Fruit fly (Drosophila melanogaster) whole organism, embryonic: ENCODE results near the gene Tsp2A.
A peak's percentile ranks its signal among the peaks of the same experiment; 100 is the strongest.

Source experiments
- Adf1 ChIP-seq: fragments of 200-800 bp; sonication (Bioruptor generic); IDR thresholded peaks from 2 replicates; pipeline ENCODE4 v1.3.6; 2022; ENCODE audit warnings: missing biosample characterization, missing genetic modification characterization
- BEAF-32 ChIP-seq: fragments of 200-800 bp; sonication (Bioruptor generic); optimal IDR thresholded peaks from 3 replicates; lab custom pipeline; 2017; ENCODE audit warnings: missing biosample characterization, missing genetic modification characterization, mild to moderate bottlenecking, moderate library complexity, missing genetic modification reagents
- CG1024 ChIP-seq: fragments of 200-800 bp; sonication (Bioruptor generic); IDR thresholded peaks from 2 replicates; pipeline ENCODE4 v1.3.6; 2022; ENCODE audit warnings: missing biosample characterization, missing genetic modification characterization
- CG12659 ChIP-seq: fragments of 200-800 bp; sonication (Bioruptor generic); optimal IDR thresholded peaks from 3 replicates; lab custom pipeline; 2017; ENCODE audit warnings: mild to moderate bottlenecking, missing biosample characterization, missing genetic modification reagents, missing genetic modification characterization
- CG14860 ChIP-seq: fragments of 200-800 bp; sonication (Bioruptor generic); IDR thresholded peaks from 3 replicates; pipeline ENCODE4 v1.3.6; 2022; ENCODE audit warnings: missing biosample characterization, missing genetic modification characterization; ENCODE audit not compliant: partially characterized antibody
- CG15479 ChIP-seq: fragments of 200-800 bp; sonication (Bioruptor generic); optimal IDR thresholded peaks from 3 replicates; lab custom pipeline; 2019; ENCODE audit warnings: missing biosample characterization, mild to moderate bottlenecking, missing genetic modification characterization, moderate library complexity
- CG15514 ChIP-seq: fragments of 200-800 bp; sonication (Bioruptor generic); optimal IDR thresholded peaks from 3 replicates; lab custom pipeline; 2017; ENCODE audit warnings: missing biosample characterization, missing genetic modification characterization, mild to moderate bottlenecking, moderate library complexity, missing genetic modification reagents
- CG1603 ChIP-seq: fragments of 200-800 bp; sonication (Bioruptor generic); optimal IDR thresholded peaks from 2 replicates; lab custom pipeline; 2019; ENCODE audit warnings: missing biosample characterization, mild to moderate bottlenecking, missing genetic modification characterization, moderate library complexity
- CG16813 ChIP-seq: fragments of 200-800 bp; sonication (Bioruptor generic); IDR thresholded peaks from 3 replicates; pipeline ENCODE4 v1.3.6; 2022; ENCODE audit warnings: missing biosample characterization, missing genetic modification characterization; ENCODE audit not compliant: partially characterized antibody
- CG1832 ChIP-seq: fragments of 200-800 bp; sonication (Bioruptor generic); optimal IDR thresholded peaks from 2 replicates; lab custom pipeline; 2017; ENCODE audit warnings: missing biosample characterization, mild to moderate bottlenecking, missing genetic modification characterization, inconsistent platforms
- CG2116 ChIP-seq: fragments of 200-800 bp; sonication (Bioruptor generic); optimal IDR thresholded peaks from 3 replicates; lab custom pipeline; 2018; ENCODE audit warnings: missing biosample characterization, mild to moderate bottlenecking, missing genetic modification characterization
- CG8089 ChIP-seq: fragments of 200-800 bp; sonication (Bioruptor generic); optimal IDR thresholded peaks from 3 replicates; lab custom pipeline; 2016; ENCODE audit warnings: missing biosample characterization, missing genetic modification characterization
- CG9437 ChIP-seq: fragments of 200-800 bp; sonication (Bioruptor generic); optimal IDR thresholded peaks from 2 replicates; lab custom pipeline; 2018; ENCODE audit warnings: missing biosample characterization, mild to moderate bottlenecking, missing genetic modification characterization
- Dref ChIP-seq: fragments of 200-800 bp; sonication (Bioruptor generic); IDR thresholded peaks from 2 replicates; pipeline ENCODE4 v1.3.6; 2022; ENCODE audit warnings: missing biosample characterization, missing genetic modification characterization
- E2f1 ChIP-seq: fragments of 200-800 bp; sonication (Bioruptor generic); IDR thresholded peaks from 2 replicates; pipeline ENCODE4 v1.3.6; 2022; ENCODE audit warnings: missing biosample characterization, missing genetic modification characterization
- HLH4C ChIP-seq: fragments of 200-800 bp; sonication (Bioruptor generic); IDR thresholded peaks from 3 replicates; pipeline ENCODE4 v1.3.6; 2022; ENCODE audit warnings: missing biosample characterization, missing genetic modification characterization; ENCODE audit not compliant: partially characterized antibody
- HLH54F ChIP-seq: fragments of 200-800 bp; sonication (Bioruptor generic); optimal IDR thresholded peaks from 3 replicates; lab custom pipeline; 2016; ENCODE audit warnings: missing biosample characterization, missing genetic modification characterization
- Hmx ChIP-seq: fragments of 200-800 bp; sonication (Bioruptor generic); optimal IDR thresholded peaks from 2 replicates; lab custom pipeline; 2016; ENCODE audit warnings: missing biosample characterization, missing genetic modification characterization
- MESR4 ChIP-seq: fragments of 200-800 bp; sonication (Bioruptor generic); optimal IDR thresholded peaks from 2 replicates; lab custom pipeline; 2018; ENCODE audit warnings: missing biosample characterization, mild to moderate bottlenecking, missing genetic modification characterization, moderate library complexity
- Mad ChIP-seq: fragments of 200-800 bp; sonication (Bioruptor generic); optimal IDR thresholded peaks from 2 replicates; lab custom pipeline; 2016; ENCODE audit warnings: missing biosample characterization, missing genetic modification characterization
- Meics ChIP-seq: fragments of 200-800 bp; sonication (Bioruptor generic); optimal IDR thresholded peaks from 2 replicates; lab custom pipeline; 2017; ENCODE audit warnings: missing biosample characterization, mild to moderate bottlenecking, missing genetic modification characterization
- Nf-YA ChIP-seq: fragments of 200-800 bp; sonication (Bioruptor generic); IDR thresholded peaks from 2 replicates; pipeline ENCODE4 v1.3.6; 2022; ENCODE audit warnings: missing biosample characterization, missing genetic modification characterization
- Pdp1 ChIP-seq, 2 experiments: fragments of 200-800 bp; sonication (Bioruptor generic); optimal IDR thresholded peaks; 3 replicates each; lab custom pipeline; 2016; ENCODE audit warnings: missing biosample characterization in 2 of 2, missing genetic modification characterization in 2 of 2, mild to moderate bottlenecking in 1 of 2, moderate library complexity in 1 of 2
- Scr ChIP-seq: fragments of 200-800 bp; sonication (Bioruptor generic); IDR thresholded peaks from 2 replicates; pipeline ENCODE4 v1.3.6; 2022; ENCODE audit warnings: missing biosample characterization, missing genetic modification characterization; ENCODE audit not compliant: partially characterized antibody
- Trl ChIP-seq, 3 experiments: fragments of >200 bp in 2 of 3; fragments of 200-800 bp in 1 of 3; sonication (Bioruptor generic) in 1 of 3; optimal IDR thresholded peaks; 2 replicates in 1 of 3; 3 replicates in 2 of 3; lab custom pipeline; 2016 to 2017; ENCODE audit warnings: missing biosample characterization in 1 of 3, missing genetic modification characterization in 1 of 3
- YL-1 ChIP-seq: fragments of 200-800 bp; sonication (Bioruptor generic); optimal IDR thresholded peaks from 3 replicates; lab custom pipeline; 2017; ENCODE audit warnings: missing biosample characterization, mild to moderate bottlenecking, missing genetic modification characterization
- abd-A ChIP-seq: fragments of 200-800 bp; sonication (Bioruptor generic); optimal IDR thresholded peaks from 3 replicates; lab custom pipeline; 2019; ENCODE audit warnings: missing biosample characterization, mild to moderate bottlenecking, missing genetic modification characterization, moderate library complexity
- amos ChIP-seq: fragments of 200-800 bp; sonication (Bioruptor generic); IDR thresholded peaks from 2 replicates; pipeline ENCODE4 v1.3.6; 2022; ENCODE audit warnings: missing biosample characterization, missing genetic modification characterization; ENCODE audit not compliant: partially characterized antibody
- bcd ChIP-seq: fragments of 200-800 bp; sonication (Bioruptor generic); optimal IDR thresholded peaks from 2 replicates; lab custom pipeline; 2017; ENCODE audit warnings: missing biosample characterization, mild to moderate bottlenecking, missing genetic modification characterization
- bsh ChIP-seq, 2 experiments: fragments of 200-800 bp; sonication (Bioruptor generic); optimal IDR thresholded peaks; 2 replicates each; lab custom pipeline; 2017 to 2018; ENCODE audit warnings: mild to moderate bottlenecking in 2 of 2, missing biosample characterization in 2 of 2, missing genetic modification characterization in 2 of 2, moderate library complexity in 1 of 2
- chinmo ChIP-seq: fragments of 200-800 bp; sonication (Bioruptor generic); IDR thresholded peaks from 4 replicates; pipeline ENCODE4 v1.3.6; 2022; ENCODE audit warnings: missing biosample characterization, missing genetic modification characterization; ENCODE audit not compliant: partially characterized antibody
- crol ChIP-seq: fragments of 200-800 bp; sonication (Bioruptor generic); IDR thresholded peaks from 2 replicates; pipeline ENCODE4 v1.3.6; 2022; ENCODE audit warnings: missing biosample characterization, missing genetic modification characterization
- gfzf ChIP-seq: fragments of 200-800 bp; sonication (Bioruptor generic); optimal IDR thresholded peaks from 2 replicates; lab custom pipeline; 2016; ENCODE audit warnings: missing biosample characterization, mild to moderate bottlenecking, missing genetic modification characterization, moderate library complexity
- grn ChIP-seq: fragments of 200-800 bp; sonication (Bioruptor generic); optimal IDR thresholded peaks from 3 replicates; lab custom pipeline; 2017; ENCODE audit warnings: missing biosample characterization, missing genetic modification characterization
- insv ChIP-seq, 2 experiments: fragments of 200-800 bp; sonication (Bioruptor generic); optimal IDR thresholded peaks; 3 replicates each; lab custom pipeline; 2016 to 2018; ENCODE audit warnings: missing biosample characterization in 2 of 2, missing genetic modification characterization in 2 of 2
- jing ChIP-seq: fragments of 200-800 bp; sonication (Bioruptor generic); optimal IDR thresholded peaks from 2 replicates; lab custom pipeline; 2018; ENCODE audit warnings: missing biosample characterization, mild to moderate bottlenecking, missing genetic modification characterization
- lab ChIP-seq: fragments of 200-800 bp; sonication (Bioruptor generic); optimal IDR thresholded peaks from 3 replicates; lab custom pipeline; 2017; ENCODE audit warnings: missing biosample characterization, missing genetic modification characterization, mild to moderate bottlenecking, moderate library complexity, missing genetic modification reagents
- lilli ChIP-seq: fragments of 200-800 bp; sonication (Bioruptor generic); optimal IDR thresholded peaks from 3 replicates; lab custom pipeline; 2016; ENCODE audit warnings: missing biosample characterization, missing genetic modification characterization
- mam ChIP-seq: fragments of 200-800 bp; sonication (Bioruptor generic); optimal IDR thresholded peaks from 3 replicates; lab custom pipeline; 2016; ENCODE audit warnings: missing biosample characterization, missing genetic modification characterization
- mld ChIP-seq: fragments of 200-800 bp; sonication (Bioruptor generic); IDR thresholded peaks from 3 replicates; pipeline ENCODE4 v1.3.6; 2022; ENCODE audit warnings: missing biosample characterization, missing genetic modification characterization; ENCODE audit not compliant: partially characterized antibody
- nerfin-1 ChIP-seq: fragments of 200-800 bp; sonication (Bioruptor generic); optimal IDR thresholded peaks from 3 replicates; lab custom pipeline; 2019; ENCODE audit warnings: missing biosample characterization, mild to moderate bottlenecking, missing genetic modification characterization, moderate library complexity
- onecut ChIP-seq: fragments of 200-800 bp; sonication (Bioruptor generic); IDR thresholded peaks from 2 replicates; pipeline ENCODE4 v1.3.6; 2022; ENCODE audit warnings: missing biosample characterization, missing genetic modification characterization
- tll ChIP-seq, 2 experiments: fragments of 200-800 bp in 1 of 2; fragments of >200 bp in 1 of 2; sonication (Bioruptor generic) in 1 of 2; optimal IDR thresholded peaks; 2 replicates each; lab custom pipeline; 2017 to 2019; ENCODE audit warnings: missing biosample characterization in 2 of 2, missing genetic modification characterization in 2 of 2, mild to moderate bottlenecking in 1 of 2, moderate library complexity in 1 of 2
- trem ChIP-seq: fragments of 200-800 bp; optimal IDR thresholded peaks from 3 replicates; lab custom pipeline; 2019; ENCODE audit warnings: missing biosample characterization, mild to moderate bottlenecking, missing genetic modification characterization, moderate library complexity
- unc-4 ChIP-seq: fragments of 200-800 bp; sonication (Bioruptor generic); IDR thresholded peaks from 2 replicates; pipeline ENCODE4 v1.3.6; 2022; ENCODE audit warnings: missing biosample characterization, missing genetic modification characterization; ENCODE audit not compliant: partially characterized antibody

The Tsp2A gene

dm6 chrX:1375265-1375958 lies 29.1 kb downstream of the Tsp2A start, which contains the start of gene AMPKalpha (continued):
- no peak for TF ChIP-seq E2f1
- TF ChIP-seq onecut: 0 out of 2 replicates have a peak, but pooled peaks have one; percentile 21
- TF ChIP-seq Dref (GFP tag; lab: Robert Waterston, UW): peak; percentile 81
- peak in 1 of 2 experiments; percentile 38 for TF ChIP-seq Pdp1 (GFP tag; optimal IDR thresholded peaks at IDR 0.05; lab: Kevin White, UChicago)
- TF ChIP-seq lilli (GFP tag; lab: Kevin White, UChicago): no peak
- TF ChIP-seq chinmo: 0 out of 4 replicates have a peak, but pooled peaks have one; percentile 26
- no peak for TF ChIP-seq lab (GFP tag; lab: Kevin White, UChicago)
- TF ChIP-seq CG1603 (tag; lab: Kevin White, UChicago): peak; percentile 47
- no peak for TF ChIP-seq Hmx (GFP tag; lab: Kevin White, UChicago)
- TF ChIP-seq mld (GFP tag; lab: Robert Waterston, UW): 0 out of 3 replicates have a peak, but pooled peaks have one; percentile 30
- no peak for TF ChIP-seq bcd (GFP tag; lab: Kevin White, UChicago)
- peak; percentile 27; the same call in 1 of the 2 replicates for TF ChIP-seq Scr (GFP tag; lab: Robert Waterston, UW)
- TF ChIP-seq gfzf: peak; percentile 16
- peak; percentile 91 for TF ChIP-seq CG15514 (GFP tag; lab: Kevin White, UChicago)
- peak; percentile 37 to 53 for TF ChIP-seq Trl (optimal IDR thresholded peaks at IDR 0.05; lab: Kevin White, UChicago)
- no peak for TF ChIP-seq Trl (GFP tag; optimal IDR thresholded peaks at IDR 0.05; lab: Kevin White, UChicago)
- peak; percentile 28 for TF ChIP-seq CG2116 (GFP tag; lab: Kevin White, UChicago)
- no peak for TF ChIP-seq Nf-YA
- no peak for TF ChIP-seq unc-4 (GFP tag; lab: Robert Waterston, UW)
- TF ChIP-seq HLH54F (GFP tag; lab: Kevin White, UChicago): no peak
- no peak for TF ChIP-seq CG1024 (GFP tag; lab: Robert Waterston, UW)
- TF ChIP-seq Meics (GFP tag; lab: Kevin White, UChicago): no peak
- TF ChIP-seq trem: peak; percentile 64
- TF ChIP-seq insv (GFP tag; optimal IDR thresholded peaks at IDR 0.05; lab: Kevin White, UChicago): no peak
- peak; percentile 56 for TF ChIP-seq CG9437 (GFP tag; lab: Kevin White, UChicago)
- peak; percentile 81 for TF ChIP-seq CG1832 (GFP tag; lab: Kevin White, UChicago)
- peak; percentile 15 for TF ChIP-seq YL-1 (GFP tag; lab: Kevin White, UChicago)
- no peak for TF ChIP-seq CG8089 (GFP tag; lab: Kevin White, UChicago)
- TF ChIP-seq HLH4C: 0 out of 3 replicates have a peak, but pooled peaks have one; percentile 24
- no peak for TF ChIP-seq mam (GFP tag; lab: Kevin White, UChicago)
- no peak for TF ChIP-seq jing
- no peak for TF ChIP-seq bsh (GFP tag; optimal IDR thresholded peaks at IDR 0.05; lab: Kevin White, UChicago)
- peak; percentile 89 for TF ChIP-seq MESR4 (GFP tag; lab: Kevin White, UChicago)
- TF ChIP-seq nerfin-1 (tag; lab: Kevin White, UChicago): no peak
- TF ChIP-seq Mad (GFP tag; lab: Kevin White, UChicago): no peak
- TF ChIP-seq Adf1 (GFP tag; lab: Robert Waterston, UW): peak; percentile 8; the same call in 1 of the 2 replicates
- TF ChIP-seq BEAF-32 (GFP tag; lab: Kevin White, UChicago): peak; percentile 58
- no peak for TF ChIP-seq tll (GFP tag; optimal IDR thresholded peaks at IDR 0.05; lab: Kevin White, UChicago)
- TF ChIP-seq amos (GFP tag; lab: Robert Waterston, UW): peak; percentile 43; the same call in 1 of the 2 replicates
- TF ChIP-seq abd-A (tag; lab: Kevin White, UChicago): peak; percentile 24
- TF ChIP-seq CG14860 (GFP tag; lab: Robert Waterston, UW): no peak
- TF ChIP-seq CG16813 (GFP tag; lab: Robert Waterston, UW): peak; percentile 38; the same call in 2 of the 3 replicates
- TF ChIP-seq grn (GFP tag; lab: Kevin White, UChicago): no peak
- peak; percentile 7 for TF ChIP-seq CG12659 (GFP tag; lab: Kevin White, UChicago)
- peak; percentile 33 for TF ChIP-seq CG15479 (GFP tag; lab: Kevin White, UChicago)
- TF ChIP-seq crol (GFP tag; lab: Robert Waterston, UW): peak; percentile 71
